Fruit fly (Drosophila melanogaster) whole organism, embryonic: ENCODE data around the gene CG3632.
A peak's percentile ranks its signal among the peaks of the same experiment; 100 is the strongest.

Experiments
- Ada2b ChIP-seq: fragments of 200-800 bp; sonication (Bioruptor generic); IDR thresholded peaks from 2 replicates; pipeline ENCODE4 v1.3.6; 2022; ENCODE audit warnings: missing biosample characterization, missing genetic modification characterization
- Adf1 ChIP-seq: fragments of 200-800 bp; sonication (Bioruptor generic); IDR thresholded peaks from 2 replicates; pipeline ENCODE4 v1.3.6; 2022; ENCODE audit warnings: missing biosample characterization, missing genetic modification characterization
- Blimp-1 ChIP-seq: fragments of 200-800 bp; sonication (Bioruptor generic); optimal IDR thresholded peaks from 3 replicates; lab custom pipeline; 2018; ENCODE audit warnings: missing biosample characterization, missing genetic modification characterization, mild to moderate bottlenecking, moderate library complexity, missing genetic modification reagents
- CG10147 ChIP-seq: fragments of 200-800 bp; sonication (Bioruptor generic); optimal IDR thresholded peaks from 2 replicates; lab custom pipeline; 2019; ENCODE audit warnings: missing biosample characterization, mild to moderate bottlenecking, missing genetic modification characterization, moderate library complexity
- CG1024 ChIP-seq: fragments of 200-800 bp; sonication (Bioruptor generic); IDR thresholded peaks from 2 replicates; pipeline ENCODE4 v1.3.6; 2022; ENCODE audit warnings: missing biosample characterization, missing genetic modification characterization
- CG10267 ChIP-seq: fragments of 200-800 bp; sonication (Bioruptor generic); optimal IDR thresholded peaks from 2 replicates; lab custom pipeline; 2018; ENCODE audit warnings: missing biosample characterization, mild to moderate bottlenecking, missing genetic modification characterization, moderate library complexity
- CG10274 ChIP-seq: fragments of 200-800 bp; sonication (Bioruptor generic); optimal IDR thresholded peaks from 3 replicates; lab custom pipeline; 2017; ENCODE audit warnings: missing biosample characterization, mild to moderate bottlenecking, missing genetic modification characterization
- CG12155 ChIP-seq: fragments of 200-800 bp; sonication (Bioruptor generic); optimal IDR thresholded peaks from 3 replicates; lab custom pipeline; 2016; ENCODE audit warnings: missing biosample characterization, missing genetic modification characterization
- CG12744 ChIP-seq: fragments of 200-800 bp; sonication (Bioruptor generic); optimal IDR thresholded peaks from 2 replicates; lab custom pipeline; 2016; ENCODE audit warnings: missing biosample characterization, missing genetic modification characterization
- CG13287 ChIP-seq: fragments of 200-800 bp; sonication (Bioruptor generic); IDR thresholded peaks from 2 replicates; pipeline ENCODE4 v1.3.6; 2022; ENCODE audit warnings: missing biosample characterization, missing genetic modification characterization; ENCODE audit not compliant: partially characterized antibody
- CG13894 ChIP-seq: fragments of 200-800 bp; sonication (Bioruptor generic); optimal IDR thresholded peaks from 3 replicates; lab custom pipeline; 2018; ENCODE audit warnings: missing biosample characterization, mild to moderate bottlenecking, missing genetic modification characterization, moderate library complexity
- CG14965 ChIP-seq: fragments of 200-800 bp; sonication (Bioruptor generic); optimal IDR thresholded peaks from 2 replicates; lab custom pipeline; 2016; ENCODE audit warnings: missing biosample characterization, missing genetic modification characterization, borderline replicate concordance
- CG16863 ChIP-seq: fragments of 200-800 bp; sonication (Bioruptor generic); optimal IDR thresholded peaks from 3 replicates; lab custom pipeline; 2016; ENCODE audit warnings: missing biosample characterization, missing genetic modification characterization
- CG17359 ChIP-seq: fragments of 200-800 bp; sonication (Bioruptor generic); optimal IDR thresholded peaks from 3 replicates; lab custom pipeline; 2018; ENCODE audit warnings: missing biosample characterization, mild to moderate bottlenecking, missing genetic modification characterization, moderate library complexity
- CG17802 ChIP-seq: fragments of 200-800 bp; sonication (Bioruptor generic); optimal IDR thresholded peaks from 2 replicates; lab custom pipeline; 2018; ENCODE audit warnings: missing biosample characterization, mild to moderate bottlenecking, missing genetic modification characterization, moderate library complexity
- CG4730 ChIP-seq: fragments of 200-800 bp; sonication (Bioruptor generic); IDR thresholded peaks from 2 replicates; pipeline ENCODE4 v1.3.6; 2022; ENCODE audit warnings: missing biosample characterization, missing genetic modification characterization
- CG5245 ChIP-seq: fragments of 200-800 bp; sonication (Bioruptor generic); optimal IDR thresholded peaks from 3 replicates; lab custom pipeline; 2016; ENCODE audit warnings: missing biosample characterization, missing genetic modification characterization
- CG6654 ChIP-seq: fragments of 200-800 bp; sonication (Bioruptor generic); optimal IDR thresholded peaks from 2 replicates; lab custom pipeline; 2017; ENCODE audit warnings: missing biosample characterization, mild to moderate bottlenecking, missing genetic modification characterization
- CG8089 ChIP-seq: fragments of 200-800 bp; sonication (Bioruptor generic); optimal IDR thresholded peaks from 3 replicates; lab custom pipeline; 2016; ENCODE audit warnings: missing biosample characterization, missing genetic modification characterization
- D19A ChIP-seq: fragments of 200-800 bp; optimal IDR thresholded peaks from 3 replicates; lab custom pipeline; 2019; ENCODE audit warnings: missing biosample characterization, mild to moderate bottlenecking, missing genetic modification characterization, moderate library complexity
- Dp ChIP-seq: fragments of 200-800 bp; sonication (Bioruptor generic); optimal IDR thresholded peaks from 2 replicates; lab custom pipeline; 2018; ENCODE audit warnings: missing biosample characterization, mild to moderate bottlenecking, missing genetic modification characterization, moderate library complexity
- HLH4C ChIP-seq: fragments of 200-800 bp; sonication (Bioruptor generic); IDR thresholded peaks from 3 replicates; pipeline ENCODE4 v1.3.6; 2022; ENCODE audit warnings: missing biosample characterization, missing genetic modification characterization; ENCODE audit not compliant: partially characterized antibody
- HmgD ChIP-seq: fragments of 200-800 bp; sonication (Bioruptor generic); optimal IDR thresholded peaks from 3 replicates; lab custom pipeline; 2016; ENCODE audit warnings: missing biosample characterization, missing genetic modification characterization
- HmgZ ChIP-seq: fragments of 200-800 bp; sonication (Bioruptor generic); optimal IDR thresholded peaks from 2 replicates; lab custom pipeline; 2018; ENCODE audit warnings: missing biosample characterization, mild to moderate bottlenecking, missing genetic modification characterization
- Mad ChIP-seq: fragments of 200-800 bp; sonication (Bioruptor generic); optimal IDR thresholded peaks from 2 replicates; lab custom pipeline; 2016; ENCODE audit warnings: missing biosample characterization, missing genetic modification characterization
- Meics ChIP-seq: fragments of 200-800 bp; sonication (Bioruptor generic); optimal IDR thresholded peaks from 2 replicates; lab custom pipeline; 2017; ENCODE audit warnings: missing biosample characterization, mild to moderate bottlenecking, missing genetic modification characterization
- NC2α ChIP-seq: fragments of 200-800 bp; sonication (Bioruptor generic); optimal IDR thresholded peaks from 2 replicates; lab custom pipeline; 2016; ENCODE audit warnings: missing biosample characterization, missing genetic modification characterization
- Nf-YC ChIP-seq: fragments of 200-800 bp; optimal IDR thresholded peaks from 3 replicates; lab custom pipeline; 2019; ENCODE audit warnings: missing biosample characterization, mild to moderate bottlenecking, missing genetic modification characterization, moderate library complexity
- Opbp ChIP-seq: fragments of 200-800 bp; sonication (Bioruptor generic); IDR thresholded peaks from 3 replicates; pipeline ENCODE4 v1.3.6; 2022; ENCODE audit warnings: missing biosample characterization, missing genetic modification characterization; ENCODE audit not compliant: partially characterized antibody
- Rfx ChIP-seq: fragments of 200-800 bp; sonication (Bioruptor generic); IDR thresholded peaks from 2 replicates; pipeline ENCODE4 v1.3.6; 2022; ENCODE audit warnings: missing biosample characterization, missing genetic modification characterization
- Ssrp ChIP-seq: fragments of 200-800 bp; sonication (Bioruptor generic); optimal IDR thresholded peaks from 2 replicates; lab custom pipeline; 2018; ENCODE audit warnings: missing biosample characterization, mild to moderate bottlenecking, missing genetic modification characterization, moderate library complexity
- btn ChIP-seq: fragments of 200-800 bp; sonication (Bioruptor generic); optimal IDR thresholded peaks from 2 replicates; lab custom pipeline; 2016; ENCODE audit warnings: missing biosample characterization, missing genetic modification characterization
- dm ChIP-seq: fragments of 200-800 bp; sonication (Bioruptor generic); optimal IDR thresholded peaks from 3 replicates; lab custom pipeline; 2016; ENCODE audit warnings: missing biosample characterization, missing genetic modification characterization
- ewg ChIP-seq: fragments of 200-800 bp; sonication (Bioruptor generic); optimal IDR thresholded peaks from 3 replicates; lab custom pipeline; 2017; ENCODE audit warnings: mild to moderate bottlenecking, missing biosample characterization, missing genetic modification reagents, missing genetic modification characterization
- exex ChIP-seq: fragments of 200-800 bp; sonication (Bioruptor generic); optimal IDR thresholded peaks from 4 replicates; lab custom pipeline; 2018; ENCODE audit warnings: missing biosample characterization, mild to moderate bottlenecking, missing genetic modification characterization, moderate library complexity
- grau ChIP-seq: fragments of 200-800 bp; optimal IDR thresholded peaks from 3 replicates; lab custom pipeline; 2019; ENCODE audit warnings: missing biosample characterization, mild to moderate bottlenecking, missing genetic modification characterization, moderate library complexity
- gsb-n ChIP-seq: fragments of 200-800 bp; sonication (Bioruptor generic); optimal IDR thresholded peaks from 3 replicates; lab custom pipeline; 2018; ENCODE audit warnings: missing biosample characterization, mild to moderate bottlenecking, missing genetic modification characterization
- ind ChIP-seq: fragments of 200-800 bp; sonication (Bioruptor generic); optimal IDR thresholded peaks from 3 replicates; lab custom pipeline; 2016; ENCODE audit warnings: missing biosample characterization, missing genetic modification characterization
- jumu ChIP-seq: fragments of 200-800 bp; sonication (Bioruptor generic); optimal IDR thresholded peaks from 3 replicates; lab custom pipeline; 2016; ENCODE audit warnings: missing biosample characterization, missing genetic modification characterization
- knrl ChIP-seq: fragments of 200-800 bp; sonication (Bioruptor generic); IDR thresholded peaks from 3 replicates; pipeline ENCODE4 v1.3.6; 2022; ENCODE audit warnings: missing biosample characterization, missing genetic modification characterization; ENCODE audit not compliant: partially characterized antibody
- pnt ChIP-seq: fragments of 200-800 bp; sonication (Bioruptor generic); optimal IDR thresholded peaks from 3 replicates; lab custom pipeline; 2016; ENCODE audit warnings: missing biosample characterization, missing genetic modification characterization
- sens-2 ChIP-seq: fragments of 200-800 bp; sonication (Bioruptor generic); IDR thresholded peaks from 2 replicates; pipeline ENCODE4 v1.3.6; 2022; ENCODE audit warnings: missing biosample characterization, missing genetic modification characterization
- seq ChIP-seq: fragments of 200-800 bp; sonication (Bioruptor generic); IDR thresholded peaks from 2 replicates; pipeline ENCODE4 v1.3.6; 2022; ENCODE audit warnings: missing biosample characterization, missing genetic modification characterization
- sna ChIP-seq: fragments of 200-800 bp; sonication (Bioruptor generic); IDR thresholded peaks from 2 replicates; pipeline ENCODE4 v1.3.6; 2022; ENCODE audit warnings: missing biosample characterization, missing genetic modification characterization; ENCODE audit not compliant: partially characterized antibody
- so ChIP-seq: fragments of 200-800 bp; sonication (Bioruptor generic); IDR thresholded peaks from 3 replicates; pipeline ENCODE4 v1.3.6; 2022; ENCODE audit warnings: missing biosample characterization, missing genetic modification characterization
- sr ChIP-seq: fragments of 200-800 bp; sonication (Bioruptor generic); IDR thresholded peaks from 3 replicates; pipeline ENCODE4 v1.3.6; 2022; ENCODE audit warnings: missing biosample characterization, missing genetic modification characterization
- sug ChIP-seq: fragments of 200-800 bp; optimal IDR thresholded peaks from 2 replicates; lab custom pipeline; 2019; ENCODE audit warnings: missing biosample characterization, mild to moderate bottlenecking, missing genetic modification characterization, moderate library complexity
- trem ChIP-seq: fragments of 200-800 bp; optimal IDR thresholded peaks from 3 replicates; lab custom pipeline; 2019; ENCODE audit warnings: missing biosample characterization, mild to moderate bottlenecking, missing genetic modification characterization, moderate library complexity
- vfl ChIP-seq: fragments of 200-800 bp; sonication (Bioruptor generic); optimal IDR thresholded peaks from 2 replicates; lab custom pipeline; 2016; ENCODE audit warnings: missing biosample characterization, missing genetic modification characterization
- zen ChIP-seq: fragments of 200-800 bp; sonication (Bioruptor generic); optimal IDR thresholded peaks from 3 replicates; lab custom pipeline; 2018; ENCODE audit warnings: missing biosample characterization, mild to moderate bottlenecking, missing genetic modification characterization, moderate library complexity
- zf30C ChIP-seq: fragments of 200-800 bp; sonication (Bioruptor generic); optimal IDR thresholded peaks from 3 replicates; lab custom pipeline; 2018; ENCODE audit warnings: missing biosample characterization, mild to moderate bottlenecking, missing genetic modification characterization

The CG3632 gene

dm6 chrX:16278783-16279182, 17.7 kb upstream of the CG3632 start (continued):
- peak; percentile 79 for TF ChIP-seq HmgZ (tag; lab: Kevin White, UChicago)
- TF ChIP-seq gsb-n: peak; percentile 84
- TF ChIP-seq CG6654 (GFP tag; lab: Kevin White, UChicago): peak; percentile 57
- TF ChIP-seq CG1024: peak; percentile 53
- peak; percentile 87 for TF ChIP-seq CG17359 (tag; lab: Kevin White, UChicago)
- TF ChIP-seq CG12155: peak; percentile 35
- no peak for TF ChIP-seq vfl (GFP tag; lab: Kevin White, UChicago)
- no peak for TF ChIP-seq Adf1 (GFP tag; lab: Robert Waterston, UW)
- peak; percentile 84 for TF ChIP-seq Rfx (GFP tag; lab: Robert Waterston, UW)
- TF ChIP-seq sens-2 (GFP tag; lab: Robert Waterston, UW): peak; percentile 85
- TF ChIP-seq Ssrp: peak; percentile 78
- no peak for TF ChIP-seq CG14965 (GFP tag; lab: Kevin White, UChicago)
- peak; percentile 15 for TF ChIP-seq CG12744 (GFP tag; lab: Kevin White, UChicago)
- no peak for TF ChIP-seq HLH4C
- TF ChIP-seq dm (GFP tag; lab: Kevin White, UChicago): no peak
- peak; percentile 56 for TF ChIP-seq pnt (GFP tag; lab: Kevin White, UChicago)
- peak; percentile 16 for TF ChIP-seq CG8089
- TF ChIP-seq exex: peak; percentile 34
- TF ChIP-seq Mad (GFP tag; lab: Kevin White, UChicago): peak; percentile 73
- TF ChIP-seq CG13287: no peak
- TF ChIP-seq so (GFP tag; lab: Robert Waterston, UW): peak; percentile 88
- TF ChIP-seq Blimp-1 (GFP tag; lab: Kevin White, UChicago): peak; percentile 87
- peak; percentile 84 for TF ChIP-seq grau
- TF ChIP-seq D19A (tag; lab: Kevin White, UChicago): peak; percentile 86
- TF ChIP-seq btn (GFP tag; lab: Kevin White, UChicago): no peak
- peak; percentile 54 for TF ChIP-seq CG17802 (tag; lab: Kevin White, UChicago)
- TF ChIP-seq sug (tag; lab: Kevin White, UChicago): peak; percentile 57
- peak; percentile 88 for TF ChIP-seq seq (GFP tag; lab: Robert Waterston, UW)
- no peak for TF ChIP-seq sna (GFP tag; lab: Robert Waterston, UW)
- no peak for TF ChIP-seq zf30C (GFP tag; lab: Kevin White, UChicago)
- TF ChIP-seq sr: peak; percentile 66
- TF ChIP-seq Opbp (GFP tag; lab: Robert Waterston, UW): no peak
- TF ChIP-seq Ada2b: peak; percentile 86
- TF ChIP-seq NC2α (GFP tag; lab: Kevin White, UChicago): peak; percentile 9
- peak; percentile 79 for TF ChIP-seq zen (tag; lab: Kevin White, UChicago)
- TF ChIP-seq Meics (GFP tag; lab: Kevin White, UChicago): peak; percentile 78
- TF ChIP-seq CG4730 (GFP tag; lab: Robert Waterston, UW): peak; percentile 68
- TF ChIP-seq knrl (GFP tag; lab: Robert Waterston, UW): no peak
- TF ChIP-seq HmgD (GFP tag; lab: Kevin White, UChicago): no peak
- peak; percentile 67 for TF ChIP-seq CG13894 (tag; lab: Kevin White, UChicago)
- peak; percentile 73 for TF ChIP-seq ewg (GFP tag; lab: Kevin White, UChicago)
- TF ChIP-seq trem (tag; lab: Kevin White, UChicago): peak; percentile 85
- peak; percentile 10 for TF ChIP-seq jumu (GFP tag; lab: Kevin White, UChicago)
- peak; percentile 66 for TF ChIP-seq ind
- peak; percentile 82 for TF ChIP-seq CG10267 (tag; lab: Kevin White, UChicago)
- peak; percentile 75 for TF ChIP-seq CG16863 (GFP tag; lab: Kevin White, UChicago)
- peak; percentile 70 for TF ChIP-seq CG10274 (GFP tag; lab: Kevin White, UChicago)
- TF ChIP-seq CG10147: peak; percentile 71
- TF ChIP-seq CG5245 (GFP tag; lab: Kevin White, UChicago): peak; percentile 70
- TF ChIP-seq Nf-YC (tag; lab: Kevin White, UChicago): peak; percentile 82
- TF ChIP-seq Dp (GFP tag; lab: Kevin White, UChicago): no peak
